Worm (Caenorhabditis elegans): ENCODE measurements around the gene dpy-17.
"Not testable (repeated sequence)": the region's sequence is repeated elsewhere in the genome, so short reads cannot be mapped to it uniquely, and the experiment has no call there.

dpy-17 gene

ce11 chrIII:5106893-5107471 lies at the start of gene dpy-17:
TSS of gene dpy-17 (plus strand) at chrIII:5107330.
- TF ChIP-seq him-1 (tag; optimal IDR thresholded peaks at IDR 0.05): no peak
- no peak for TF ChIP-seq dao-5 (tag; optimal IDR thresholded peaks at IDR 0.05)
- TF ChIP-seq W03F9.2 (tag; optimal IDR thresholded peaks at IDR 0.05): no peak

ce11 chrIII:5061798-5062197 lies 45.3 kb upstream of the dpy-17 start, which contains the start of gene C45G9.10:
TSS of gene C45G9.10 (minus strand) at chrIII:5061898.
- TF ChIP-seq dao-5 (tag; optimal IDR thresholded peaks at IDR 0.05): no peak
- TF ChIP-seq W03F9.2 (tag; optimal IDR thresholded peaks at IDR 0.05): no peak
- TF ChIP-seq him-1 (tag; optimal IDR thresholded peaks at IDR 0.05): no peak

- not testable (repeated sequence) for TF ChIP-seq him-1, dao-5, W03F9.2 (tag; optimal IDR thresholded peaks at IDR 0.05)
These were observed 44.7 kb upstream of the dpy-17 start, which contains the start of gene C45G9.4 for ce11 chrIII:5062406-5062805. TSS of gene C45G9.4 (plus strand) at chrIII:5062706.

ce11 chrIII:5068675-5069233 lies 38.4 kb upstream of the dpy-17 start, which contains the start of the genes C45G9.11 and C45G9.2:
TSS of gene C45G9.11 (minus strand) at chrIII:5068725.
TSS of gene C45G9.2 (plus strand) at chrIII:5069066.
- TF ChIP-seq dao-5 (tag; optimal IDR thresholded peaks at IDR 0.05): no peak
- TF ChIP-seq him-1 (tag; optimal IDR thresholded peaks at IDR 0.05): peak; percentile 59
- peak; percentile 40 for TF ChIP-seq W03F9.2 (tag; optimal IDR thresholded peaks at IDR 0.05)

- TF ChIP-seq dao-5 (tag; optimal IDR thresholded peaks at IDR 0.05): no peak
- TF ChIP-seq W03F9.2 (tag; optimal IDR thresholded peaks at IDR 0.05): no peak
- no peak for TF ChIP-seq him-1 (tag; optimal IDR thresholded peaks at IDR 0.05)
These were observed 35.6 kb upstream of the dpy-17 start, which contains the start of gene C45G9.12 for ce11 chrIII:5071509-5071908. TSS of gene C45G9.12 (minus strand) at chrIII:5071609.

- TF ChIP-seq W03F9.2 (tag; optimal IDR thresholded peaks at IDR 0.05) (no peak), dao-5 (tag; optimal IDR thresholded peaks at IDR 0.05) (no peak), him-1 (tag; optimal IDR thresholded peaks at IDR 0.05) (no peak)
These were observed 32.7 kb upstream of the dpy-17 start, which contains the start of gene ttbk-6 for ce11 chrIII:5074398-5074797. TSS of gene ttbk-6 (plus strand) at chrIII:5074698.

ce11 chrIII:5076569-5076968 lies 30.6 kb upstream of the dpy-17 start:
- TF ChIP-seq W03F9.2 (tag; optimal IDR thresholded peaks at IDR 0.05) (no peak), dao-5 (tag; optimal IDR thresholded peaks at IDR 0.05) (no peak), him-1 (tag; optimal IDR thresholded peaks at IDR 0.05) (no peak)

- TF ChIP-seq dao-5 (tag; optimal IDR thresholded peaks at IDR 0.05): no peak
- no peak for TF ChIP-seq him-1 (tag; optimal IDR thresholded peaks at IDR 0.05)
- TF ChIP-seq W03F9.2 (tag; optimal IDR thresholded peaks at IDR 0.05): no peak
These were observed 29.8 kb upstream of the dpy-17 start, which contains the start of gene alh-1 for ce11 chrIII:5077150-5077814. TSS of gene alh-1 (plus strand) at chrIII:5077764.

- TF ChIP-seq dao-5 (tag; optimal IDR thresholded peaks at IDR 0.05) (no peak), him-1 (tag; optimal IDR thresholded peaks at IDR 0.05) (no peak), W03F9.2 (tag; optimal IDR thresholded peaks at IDR 0.05) (no peak)
These were observed 29.1 kb upstream of the dpy-17 start for ce11 chrIII:5078062-5078461.

- TF ChIP-seq him-1 (tag; optimal IDR thresholded peaks at IDR 0.05): peak; percentile 81
- peak; percentile 1 for TF ChIP-seq W03F9.2 (tag; optimal IDR thresholded peaks at IDR 0.05)
- no peak for TF ChIP-seq dao-5 (tag; optimal IDR thresholded peaks at IDR 0.05)
These were observed 26.2 kb upstream of the dpy-17 start for ce11 chrIII:5080700-5081572.

ce11 chrIII:5081573-5081823 lies 25.6 kb upstream of the dpy-17 start, which contains the start of gene cox-6A:
TSS of gene cox-6A (plus strand) at chrIII:5081724.
- TF ChIP-seq him-1 (tag; optimal IDR thresholded peaks at IDR 0.05): no peak
- TF ChIP-seq dao-5 (tag; optimal IDR thresholded peaks at IDR 0.05): no peak
- no peak for TF ChIP-seq W03F9.2 (tag; optimal IDR thresholded peaks at IDR 0.05)

ce11 chrIII:5083304-5083703 lies 23.8 kb upstream of the dpy-17 start:
- TF ChIP-seq dao-5 (tag; optimal IDR thresholded peaks at IDR 0.05) (no peak), him-1 (tag; optimal IDR thresholded peaks at IDR 0.05) (no peak), W03F9.2 (tag; optimal IDR thresholded peaks at IDR 0.05) (no peak)

ce11 chrIII:5085529-5085928 lies 21.6 kb upstream of the dpy-17 start, which contains the start of gene cah-1:
TSS of gene cah-1 (minus strand) at chrIII:5085629.
- TF ChIP-seq him-1 (tag; optimal IDR thresholded peaks at IDR 0.05) (no peak), W03F9.2 (tag; optimal IDR thresholded peaks at IDR 0.05) (no peak), dao-5 (tag; optimal IDR thresholded peaks at IDR 0.05) (no peak)
